Fruit fly (Drosophila melanogaster): ENCODE data around the gene CG43076.

Gene CG43076

dm6 chrX:15216048-15216447 lies 7.3 kb downstream of the CG43076 start (continued):
- TF ChIP-seq CG2678 (tag; optimal IDR thresholded peaks at IDR 0.05) (peak; percentile 83), CG9797 (GFP tag; optimal IDR thresholded peaks at IDR 0.05) (no peak), gfzf (GFP tag; optimal IDR thresholded peaks at IDR 0.05) (no peak), CG32772 (GFP tag; IDR thresholded peaks at IDR 0.05) (peak; percentile 70), kah (GFP tag; optimal IDR thresholded peaks at IDR 0.05) (peak; percentile 9), CG12942 (GFP tag; optimal IDR thresholded peaks at IDR 0.05) (peak; percentile 36), Atf6 (GFP tag; IDR thresholded peaks at IDR 0.05) (peak; percentile 80), sens (GFP tag) (peak; percentile 33), Nf-YA (GFP tag; IDR thresholded peaks at IDR 0.05) (no peak), Fer1 (GFP tag; optimal IDR thresholded peaks at IDR 0.05) (peak; percentile 83), az2 (GFP tag; optimal IDR thresholded peaks at IDR 0.05) (peak; percentile 52), chinmo (GFP tag; IDR thresholded peaks at IDR 0.05; ENCODE audit: partially characterized antibody) (no peak), tx (GFP tag; optimal IDR thresholded peaks at IDR 0.05) (no peak), CG9609 (GFP tag; optimal IDR thresholded peaks at IDR 0.05) (peak; percentile 7), CG8765 (GFP tag; IDR thresholded peaks at IDR 0.05) (0 out of 2 replicates have a peak, but pooled peaks have one; percentile 30), CG8281 (tag; optimal IDR thresholded peaks at IDR 0.05) (peak; percentile 32), Sin3A (optimal IDR thresholded peaks at IDR 0.05) (no peak), nmo (GFP tag; optimal IDR thresholded peaks at IDR 0.05) (peak; percentile 38), pzg (GFP tag; optimal IDR thresholded peaks at IDR 0.05) (no peak), org-1 (GFP tag; optimal IDR thresholded peaks at IDR 0.05) (peak; percentile 60), BtbVII (GFP tag; optimal IDR thresholded peaks at IDR 0.05) (peak; percentile 58), Sox100B (GFP tag; optimal IDR thresholded peaks at IDR 0.05) (peak; percentile 50), gro (GFP tag; optimal IDR thresholded peaks at IDR 0.05) (no peak), ham (GFP tag; IDR thresholded peaks at IDR 0.05) (no peak), B-H2 (GFP tag; optimal IDR thresholded peaks at IDR 0.05) (peak; percentile 12), Mrtf (GFP tag; IDR thresholded peaks at IDR 0.05) (peak; percentile 66; the same call in 2 of the 3 replicates), sima (GFP tag; optimal IDR thresholded peaks at IDR 0.05) (no peak), dati (GFP tag; IDR thresholded peaks at IDR 0.05) (no peak), salm (tag; optimal IDR thresholded peaks at IDR 0.05) (no peak), sob (GFP tag; IDR thresholded peaks at IDR 0.05) (peak; percentile 70), gem (tag; optimal IDR thresholded peaks at IDR 0.05) (peak; percentile 83), E2f1 (GFP tag; IDR thresholded peaks at IDR 0.05) (peak; percentile 58), slbo (GFP tag; IDR thresholded peaks at IDR 0.05) (peak; percentile 79), HHEX (GFP tag; optimal IDR thresholded peaks at IDR 0.05) (peak; percentile 53), GATAe (GFP tag; conservative IDR thresholded peaks at IDR 0.05) (0 out of 2 replicates have a peak, but pooled peaks have one; percentile 17), Hmx (GFP tag; optimal IDR thresholded peaks at IDR 0.05) (no peak), Adf1 (GFP tag; IDR thresholded peaks at IDR 0.05) (peak; percentile 19; the same call in 1 of the 2 replicates), Nf-YC (tag; optimal IDR thresholded peaks at IDR 0.05) (peak; percentile 41), tin (GFP tag; optimal IDR thresholded peaks at IDR 0.05) (peak; percentile 54), shn (GFP tag; optimal IDR thresholded peaks at IDR 0.05) (no peak), run (tag; optimal IDR thresholded peaks at IDR 0.05) (no peak), CG1024 (GFP tag; IDR thresholded peaks at IDR 0.05) (0 out of 2 replicates have a peak, but pooled peaks have one; percentile 20), ci (GFP tag; IDR thresholded peaks at IDR 0.05) (peak; percentile 77; the same call in 2 of the 3 replicates), stc (GFP tag; IDR thresholded peaks at IDR 0.05) (peak; percentile 55; the same call in 1 of the 2 replicates), CG12104 (GFP tag; optimal IDR thresholded peaks at IDR 0.05) (no peak), fd3F (GFP tag; optimal IDR thresholded peaks at IDR 0.05) (peak; percentile 54), sna (GFP tag; IDR thresholded peaks at IDR 0.05; ENCODE audit: partially characterized antibody) (no peak), CG6689 (GFP tag; IDR thresholded peaks at IDR 0.05) (peak; percentile 65), CG9215 (GFP tag; IDR thresholded peaks at IDR 0.05) (peak; percentile 52), CG2129 (GFP tag; IDR thresholded peaks at IDR 0.05; ENCODE audit: partially characterized antibody) (no peak), dysf (GFP tag; IDR thresholded peaks at IDR 0.05) (peak; percentile 74), CG3065 (GFP tag; optimal IDR thresholded peaks at IDR 0.05) (no peak)
